Worm (Caenorhabditis elegans): ENCODE data around the gene K08B5.1.

K08B5.1 gene

ce11 chrX:16604566-16604965 is 46.3 kb downstream of the K08B5.1 start:
- TF ChIP-seq W03F9.2 (tag; optimal IDR thresholded peaks at IDR 0.05) (peak; percentile 43), him-1 (tag; optimal IDR thresholded peaks at IDR 0.05) (peak; percentile 43), dao-5 (tag; optimal IDR thresholded peaks at IDR 0.05) (no peak)

- TF ChIP-seq W03F9.2 (tag; optimal IDR thresholded peaks at IDR 0.05) = no peak
- no peak for TF ChIP-seq dao-5 (tag; optimal IDR thresholded peaks at IDR 0.05)
- TF ChIP-seq him-1 (tag; optimal IDR thresholded peaks at IDR 0.05) = no peak
Observed at ce11 chrX:16607128-16607527, 48.9 kb downstream of the K08B5.1 start.

ce11 chrX:16609424-16609823 is 51.2 kb downstream of the K08B5.1 start, which contains the start of gene F59C12.3:
Gene F59C12.3 (minus strand): TSS chrX:16609524.
- TF ChIP-seq dao-5 (tag; optimal IDR thresholded peaks at IDR 0.05) = no peak
- TF ChIP-seq him-1 (tag; optimal IDR thresholded peaks at IDR 0.05) = no peak
- TF ChIP-seq W03F9.2 (tag; optimal IDR thresholded peaks at IDR 0.05) = no peak

ce11 chrX:16611333-16612043 is 53.3 kb downstream of the K08B5.1 start:
- TF ChIP-seq dao-5 (tag; optimal IDR thresholded peaks at IDR 0.05) = no peak
- TF ChIP-seq him-1 (tag; optimal IDR thresholded peaks at IDR 0.05) = no peak
- no peak for TF ChIP-seq W03F9.2 (tag; optimal IDR thresholded peaks at IDR 0.05)

Measured in whole organism, L4/young adult.